Worm (Caenorhabditis elegans) whole organism, midembryonic: Measurements from ENCODE around the gene C16D9.9.

Experiments used
- T22C8.4 ChIP-seq: fragments of 200-800 bp; sonication (Bioruptor generic); IDR thresholded peaks from 2 replicates; pipeline ENCODE4 v1.3.6; 2022; ENCODE audit warnings: missing genetic modification characterization, missing compliant biosample characterization
- cog-1 ChIP-seq: sonication (generic microtip); optimal IDR thresholded peaks from 2 replicates; lab custom pipeline; 2016; ENCODE audit warnings: missing genetic modification characterization, missing compliant biosample characterization
- flt-1 ChIP-seq: fragments of 200-800 bp; sonication (Bioruptor generic); IDR thresholded peaks from 2 replicates; pipeline ENCODE4 v1.3.6; 2022; ENCODE audit warnings: missing genetic modification characterization, missing compliant biosample characterization
- klf-2 ChIP-seq: fragments of 200-800 bp; sonication (Bioruptor generic); conservative IDR thresholded peaks from 2 replicates; pipeline ENCODE4 v1.3.6; 2022; ENCODE audit warnings: missing genetic modification reagents, missing genetic modification characterization, missing compliant biosample characterization
- med-1 ChIP-seq: sonication (generic microtip); optimal IDR thresholded peaks from 2 replicates; lab custom pipeline; 2017; ENCODE audit warnings: missing genetic modification characterization, mild to moderate bottlenecking, missing compliant biosample characterization, antibody characterized with exemption, missing genetic modification reagents; ENCODE audit not compliant: insufficient read depth
- ref-1 ChIP-seq: fragments of 200-800 bp; sonication (Bioruptor generic); conservative IDR thresholded peaks from 2 replicates; pipeline ENCODE4 v1.3.6; 2022; ENCODE audit warnings: missing genetic modification reagents, missing genetic modification characterization, missing compliant biosample characterization
- tab-1 ChIP-seq: fragments of 200-800 bp; sonication (Bioruptor generic); IDR thresholded peaks from 2 replicates; pipeline ENCODE4 v1.3.6; 2022; ENCODE audit warnings: missing genetic modification characterization, missing compliant biosample characterization
- ztf-23 ChIP-seq: fragments of 200-800 bp; sonication (Bioruptor generic); IDR thresholded peaks from 2 replicates; pipeline ENCODE4 v1.3.6; 2022; ENCODE audit warnings: missing genetic modification reagents, missing genetic modification characterization, missing compliant biosample characterization
- ztf-29 ChIP-seq: fragments of 200-800 bp; sonication (Bioruptor generic); IDR thresholded peaks from 2 replicates; pipeline ENCODE4 v1.3.6; 2022; ENCODE audit warnings: missing genetic modification reagents, missing genetic modification characterization, missing compliant biosample characterization

C16D9.9 gene

DNA sequence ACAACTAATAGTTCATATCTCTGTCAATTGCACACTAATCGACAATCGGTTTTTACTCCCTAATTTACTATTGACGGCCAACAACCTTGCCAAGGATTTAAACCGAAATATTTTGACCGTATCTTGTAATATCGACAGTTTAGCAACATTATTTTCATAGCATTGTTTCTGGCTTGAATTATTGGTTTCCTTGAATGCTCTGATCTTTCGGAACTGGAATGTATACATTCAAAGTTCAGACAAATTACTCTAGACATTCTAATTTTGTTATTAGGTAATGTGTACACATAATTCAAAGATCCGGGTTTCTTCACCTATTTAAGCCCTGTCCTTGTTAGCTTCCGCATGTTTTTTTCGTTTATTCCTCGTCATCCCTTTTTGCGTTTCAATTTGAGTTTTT, at the start of gene C16D9.9:
TSS of gene C16D9.9 (plus strand) at position 301 of the 400 bp plus-strand sequence.
- TF ChIP-seq klf-2 (GFP tag; lab: Robert Waterston, UW): no peak
- no peak for TF ChIP-seq ztf-29 (GFP tag; lab: Robert Waterston, UW)
- TF ChIP-seq ref-1 (GFP tag; lab: Robert Waterston, UW): no peak
- no peak for TF ChIP-seq tab-1 (GFP tag; lab: Robert Waterston, UW)
- no peak for TF ChIP-seq flt-1
- TF ChIP-seq cog-1 (tag; lab: Kevin White, UChicago): no peak
- TF ChIP-seq med-1 (GFP tag; lab: Kevin White, UChicago): no peak
- no peak for TF ChIP-seq ztf-23 (GFP tag; lab: Robert Waterston, UW)
- TF ChIP-seq T22C8.4 (GFP tag; lab: Robert Waterston, UW): no peak

ce11 chrV:8215158-8215557, 48.9 kb upstream of the C16D9.9 start:
- TF ChIP-seq ztf-23 (GFP tag; lab: Robert Waterston, UW) (no peak), cog-1 (tag; lab: Kevin White, UChicago) (no peak), T22C8.4 (GFP tag; lab: Robert Waterston, UW) (no peak), med-1 (GFP tag; lab: Kevin White, UChicago) (no peak), tab-1 (GFP tag; lab: Robert Waterston, UW) (no peak), klf-2 (GFP tag; lab: Robert Waterston, UW) (no peak), ref-1 (GFP tag; lab: Robert Waterston, UW) (no peak), flt-1 (no peak)

DNA sequence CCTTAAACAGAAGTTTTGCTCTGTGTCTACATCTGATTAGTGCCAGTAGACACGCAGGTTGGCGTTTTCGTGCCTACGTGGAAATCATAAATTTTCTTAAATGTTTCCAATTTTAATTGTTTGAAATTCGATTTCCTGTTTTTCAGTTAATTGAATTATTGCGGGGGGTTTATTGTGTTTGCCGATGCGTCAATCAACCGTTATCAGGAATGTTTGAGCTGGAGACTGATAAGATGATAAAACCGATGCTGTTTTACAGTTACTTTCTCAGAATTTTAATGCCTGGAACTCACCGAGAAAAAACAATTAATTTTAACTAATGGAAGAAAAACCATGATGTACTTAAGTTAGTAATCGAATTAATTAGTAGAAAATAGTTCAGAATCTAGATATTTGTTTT, 46.9 kb upstream of the C16D9.9 start:
- no peak for TF ChIP-seq cog-1 (tag; lab: Kevin White, UChicago)
- no peak for TF ChIP-seq klf-2 (GFP tag; lab: Robert Waterston, UW)
- TF ChIP-seq flt-1: no peak
- no peak for TF ChIP-seq ref-1 (GFP tag; lab: Robert Waterston, UW)
- TF ChIP-seq tab-1 (GFP tag; lab: Robert Waterston, UW): no peak
- no peak for TF ChIP-seq ztf-23 (GFP tag; lab: Robert Waterston, UW)

ce11 chrV:8217661-8218265, 46.3 kb upstream of the C16D9.9 start, which contains the start of gene K07C11.8:
Gene K07C11.8, minus strand, starts transcription at chrV:8217884.
- TF ChIP-seq klf-2 (GFP tag; lab: Robert Waterston, UW) (no peak), ref-1 (GFP tag; lab: Robert Waterston, UW) (no peak), tab-1 (GFP tag; lab: Robert Waterston, UW) (no peak), med-1 (GFP tag; lab: Kevin White, UChicago) (no peak), flt-1 (no peak), ztf-23 (GFP tag; lab: Robert Waterston, UW) (no peak), T22C8.4 (GFP tag; lab: Robert Waterston, UW) (no peak), ztf-29 (GFP tag; lab: Robert Waterston, UW) (no peak), cog-1 (tag; lab: Kevin White, UChicago) (no peak)

DNA sequence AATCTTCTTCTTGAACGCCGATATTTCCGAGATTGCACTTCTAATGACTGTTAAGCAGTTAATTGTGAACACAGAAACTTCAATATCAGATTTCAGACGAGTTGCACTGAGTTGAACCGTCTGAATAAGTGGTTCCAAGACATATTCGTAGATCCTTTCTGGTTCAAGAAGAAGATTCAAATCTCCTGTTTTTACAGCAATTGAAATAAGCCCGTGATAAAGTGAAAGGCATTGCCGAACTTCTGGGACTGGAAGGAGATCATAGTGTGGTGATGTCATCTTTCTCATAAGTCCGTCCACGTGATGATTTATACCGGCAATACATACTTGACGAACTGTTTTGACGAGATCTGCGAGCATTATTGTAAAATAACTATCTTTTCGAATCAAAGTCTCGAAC, 44.5 kb upstream of the C16D9.9 start:
- TF ChIP-seq med-1 (GFP tag; lab: Kevin White, UChicago) (no peak), cog-1 (tag; lab: Kevin White, UChicago) (no peak), T22C8.4 (GFP tag; lab: Robert Waterston, UW) (no peak), flt-1 (no peak), ztf-29 (GFP tag; lab: Robert Waterston, UW) (no peak), ref-1 (GFP tag; lab: Robert Waterston, UW) (no peak), tab-1 (GFP tag; lab: Robert Waterston, UW) (no peak)

ce11 chrV:8221083-8221538, 42.9 kb upstream of the C16D9.9 start, which contains the start of the genes cogc-6 and air-1:
Gene cogc-6, minus strand, starts transcription at chrV:8221316.
Gene air-1, plus strand, starts transcription at chrV:8221488.
- TF ChIP-seq T22C8.4 (GFP tag; lab: Robert Waterston, UW) (no peak), cog-1 (tag; lab: Kevin White, UChicago) (no peak)

DNA sequence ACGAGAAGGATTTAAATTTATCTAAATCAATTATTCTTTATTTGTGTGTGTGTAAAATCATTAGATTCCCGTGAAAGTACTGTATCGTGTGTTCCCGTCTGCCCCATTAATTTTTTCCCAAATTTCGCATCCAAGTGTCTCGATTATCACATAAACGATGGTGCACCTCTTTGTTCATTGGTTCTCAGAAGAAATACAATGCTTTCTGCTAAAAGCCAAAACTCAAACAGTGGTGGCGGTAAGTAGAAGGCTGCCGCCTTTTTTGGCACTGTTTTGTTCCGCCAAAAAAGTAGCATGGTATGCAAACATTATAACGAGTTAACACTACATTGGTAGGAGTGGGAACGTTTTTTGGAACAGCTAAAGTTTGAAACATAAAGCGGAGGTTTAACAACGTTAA, 40.6 kb upstream of the C16D9.9 start:
- TF ChIP-seq ref-1 (GFP tag; lab: Robert Waterston, UW) (no peak), med-1 (GFP tag; lab: Kevin White, UChicago) (no peak), T22C8.4 (GFP tag; lab: Robert Waterston, UW) (no peak), cog-1 (tag; lab: Kevin White, UChicago) (no peak), ztf-23 (GFP tag; lab: Robert Waterston, UW) (no peak), flt-1 (no peak), klf-2 (GFP tag; lab: Robert Waterston, UW) (no peak), ztf-29 (GFP tag; lab: Robert Waterston, UW) (no peak), tab-1 (GFP tag; lab: Robert Waterston, UW) (no peak)

- TF ChIP-seq klf-2 (GFP tag; lab: Robert Waterston, UW) (no peak), med-1 (GFP tag; lab: Kevin White, UChicago) (no peak), T22C8.4 (GFP tag; lab: Robert Waterston, UW) (no peak), ref-1 (GFP tag; lab: Robert Waterston, UW) (no peak), tab-1 (GFP tag; lab: Robert Waterston, UW) (no peak), flt-1 (no peak), ztf-23 (GFP tag; lab: Robert Waterston, UW) (no peak), cog-1 (tag; lab: Kevin White, UChicago) (no peak), ztf-29 (GFP tag; lab: Robert Waterston, UW) (no peak)
Measured at ce11 chrV:8224634-8225033, 39.4 kb upstream of the C16D9.9 start, which contains the start of gene pax-1. Gene pax-1, plus strand, starts transcription at chrV:8224934.

ce11 chrV:8226812-8227211, 37.2 kb upstream of the C16D9.9 start, which contains the start of gene K07C11.10:
Gene K07C11.10, minus strand, starts transcription at chrV:8226912.
- no peak for TF ChIP-seq ztf-29 (GFP tag; lab: Robert Waterston, UW)
- no peak for TF ChIP-seq ztf-23 (GFP tag; lab: Robert Waterston, UW)
- TF ChIP-seq klf-2 (GFP tag; lab: Robert Waterston, UW): no peak
- TF ChIP-seq flt-1: no peak
- no peak for TF ChIP-seq cog-1 (tag; lab: Kevin White, UChicago)
- TF ChIP-seq T22C8.4 (GFP tag; lab: Robert Waterston, UW): no peak
